Fruit fly (Drosophila melanogaster) whole organism, embryonic: Measurements from ENCODE around the gene MED15.

ENCODE experiments used
- Ada2b ChIP-seq: fragments of 200-800 bp; sonication (Bioruptor generic); IDR thresholded peaks from 2 replicates; pipeline ENCODE4 v1.3.6; 2022; ENCODE audit warnings: missing biosample characterization, missing genetic modification characterization
- CG10274 ChIP-seq: fragments of 200-800 bp; sonication (Bioruptor generic); optimal IDR thresholded peaks from 3 replicates; lab custom pipeline; 2017; ENCODE audit warnings: missing biosample characterization, mild to moderate bottlenecking, missing genetic modification characterization
- CG11560 ChIP-seq: fragments of 200-800 bp; sonication (Bioruptor generic); IDR thresholded peaks from 3 replicates; pipeline ENCODE4 v1.3.6; 2022; ENCODE audit warnings: missing biosample characterization, missing genetic modification characterization
- CG11696 ChIP-seq: fragments of 200-800 bp; sonication (Bioruptor generic); IDR thresholded peaks from 2 replicates; pipeline ENCODE4 v1.3.6; 2022; ENCODE audit warnings: missing biosample characterization, missing genetic modification characterization
- CG12769 ChIP-seq: fragments of 200-800 bp; sonication (Bioruptor generic); optimal IDR thresholded peaks from 2 replicates; lab custom pipeline; 2019; ENCODE audit warnings: missing biosample characterization, mild to moderate bottlenecking, missing genetic modification characterization, moderate library complexity
- CG13424 ChIP-seq: fragments of 200-800 bp; sonication (Bioruptor generic); optimal IDR thresholded peaks from 2 replicates; lab custom pipeline; 2019; ENCODE audit warnings: missing biosample characterization, mild to moderate bottlenecking, missing genetic modification characterization, moderate library complexity
- CG14441 ChIP-seq: fragments of 200-800 bp; sonication (Bioruptor generic); IDR thresholded peaks from 2 replicates; pipeline ENCODE4 v1.3.6; 2022; ENCODE audit warnings: missing biosample characterization, missing genetic modification characterization
- CG15269 ChIP-seq: fragments of 200-800 bp; sonication (Bioruptor generic); optimal IDR thresholded peaks from 2 replicates; lab custom pipeline; 2018; ENCODE audit warnings: missing biosample characterization, mild to moderate bottlenecking, missing genetic modification characterization, moderate library complexity
- CG16779 ChIP-seq: fragments of 200-800 bp; sonication (Bioruptor generic); IDR thresholded peaks from 2 replicates; pipeline ENCODE4 v1.3.6; 2022; ENCODE audit warnings: missing biosample characterization, missing genetic modification characterization
- CG17359 ChIP-seq: fragments of 200-800 bp; sonication (Bioruptor generic); optimal IDR thresholded peaks from 3 replicates; lab custom pipeline; 2018; ENCODE audit warnings: missing biosample characterization, mild to moderate bottlenecking, missing genetic modification characterization, moderate library complexity
- CG17385 ChIP-seq: fragments of 200-800 bp; sonication (Bioruptor generic); optimal IDR thresholded peaks from 3 replicates; lab custom pipeline; 2018; ENCODE audit warnings: missing biosample characterization, mild to moderate bottlenecking, missing genetic modification characterization
- CG17612 ChIP-seq: fragments of 200-800 bp; sonication (Bioruptor generic); IDR thresholded peaks from 2 replicates; pipeline ENCODE4 v1.3.6; 2022; ENCODE audit warnings: missing biosample characterization, missing genetic modification characterization
- CG1832 ChIP-seq: fragments of 200-800 bp; sonication (Bioruptor generic); optimal IDR thresholded peaks from 2 replicates; lab custom pipeline; 2017; ENCODE audit warnings: missing biosample characterization, mild to moderate bottlenecking, missing genetic modification characterization, inconsistent platforms
- CG18476 ChIP-seq: fragments of 200-800 bp; sonication (Bioruptor generic); optimal IDR thresholded peaks from 2 replicates; lab custom pipeline; 2016; ENCODE audit warnings: missing biosample characterization, mild to moderate bottlenecking, missing genetic modification characterization
- CG18599 ChIP-seq: fragments of 200-800 bp; sonication (Bioruptor generic); optimal IDR thresholded peaks from 3 replicates; lab custom pipeline; 2017; ENCODE audit warnings: missing biosample characterization, missing genetic modification characterization, mild to moderate bottlenecking, moderate library complexity, missing genetic modification reagents
- CG2202 ChIP-seq: fragments of 200-800 bp; sonication (Bioruptor generic); optimal IDR thresholded peaks from 2 replicates; lab custom pipeline; 2018; ENCODE audit warnings: missing biosample characterization, mild to moderate bottlenecking, missing genetic modification characterization
- CG2712 ChIP-seq: fragments of 200-800 bp; optimal IDR thresholded peaks from 3 replicates; lab custom pipeline; 2019; ENCODE audit warnings: missing biosample characterization, mild to moderate bottlenecking, missing genetic modification characterization, moderate library complexity
- CG31224 ChIP-seq: fragments of 200-800 bp; sonication (Bioruptor generic); IDR thresholded peaks from 2 replicates; pipeline ENCODE4 v1.3.6; 2022; ENCODE audit warnings: missing biosample characterization, missing genetic modification characterization
- CG4282 ChIP-seq: fragments of 200-800 bp; sonication (Bioruptor generic); optimal IDR thresholded peaks from 2 replicates; lab custom pipeline; 2016; ENCODE audit warnings: missing biosample characterization, missing genetic modification characterization
- CG4328 ChIP-seq: fragments of 200-800 bp; sonication (Bioruptor generic); optimal IDR thresholded peaks from 3 replicates; lab custom pipeline; 2017; ENCODE audit warnings: missing biosample characterization, missing genetic modification reagents, missing genetic modification characterization
- CG43689 ChIP-seq: fragments of 200-800 bp; sonication (Bioruptor generic); IDR thresholded peaks from 2 replicates; pipeline ENCODE4 v1.3.6; 2022; ENCODE audit warnings: missing biosample characterization, missing genetic modification characterization
- CG4424 ChIP-seq: fragments of 200-800 bp; sonication (Bioruptor generic); optimal IDR thresholded peaks from 3 replicates; lab custom pipeline; 2016; ENCODE audit warnings: missing biosample characterization, missing genetic modification characterization
- CG8765 ChIP-seq: fragments of 200-800 bp; sonication (Bioruptor generic); IDR thresholded peaks from 2 replicates; pipeline ENCODE4 v1.3.6; 2022; ENCODE audit warnings: missing biosample characterization, missing genetic modification characterization
- Dll ChIP-seq: fragments of 200-800 bp; sonication (Bioruptor generic); IDR thresholded peaks from 4 replicates; pipeline ENCODE4 v1.3.6; 2022; ENCODE audit warnings: missing biosample characterization, missing genetic modification characterization; ENCODE audit not compliant: partially characterized antibody
- Eip74EF ChIP-seq, 2 experiments: fragments of 200-800 bp in 1 of 2; fragments of >200 bp in 1 of 2; sonication (Bioruptor generic) in 1 of 2; optimal IDR thresholded peaks; 2 replicates each; lab custom pipeline; 2017 to 2019; ENCODE audit warnings: missing biosample characterization in 2 of 2, missing genetic modification characterization in 2 of 2, mild to moderate bottlenecking in 1 of 2, moderate library complexity in 1 of 2
- Gsc ChIP-seq: fragments of 200-800 bp; sonication (Bioruptor generic); IDR thresholded peaks from 2 replicates; pipeline ENCODE4 v1.3.6; 2022; ENCODE audit warnings: missing biosample characterization, missing genetic modification characterization
- MTF-1 ChIP-seq: fragments of 200-800 bp; sonication (Bioruptor generic); optimal IDR thresholded peaks from 2 replicates; lab custom pipeline; 2018; ENCODE audit warnings: missing biosample characterization, mild to moderate bottlenecking, missing genetic modification characterization, borderline replicate concordance
- Mad ChIP-seq: fragments of 200-800 bp; sonication (Bioruptor generic); optimal IDR thresholded peaks from 2 replicates; lab custom pipeline; 2016; ENCODE audit warnings: missing biosample characterization, missing genetic modification characterization
- Med ChIP-seq: fragments of 200-800 bp; sonication (Bioruptor generic); peaks from one replicate; lab custom pipeline; 2016; ENCODE audit warnings: missing biosample characterization, missing genetic modification characterization, mild to moderate bottlenecking, inconsistent platforms, moderate library complexity
- Poxn ChIP-seq: fragments of 200-800 bp; sonication (Bioruptor generic); IDR thresholded peaks from 2 replicates; pipeline ENCODE4 v1.3.6; 2022; ENCODE audit warnings: missing biosample characterization, missing genetic modification characterization
- Side ChIP-seq: fragments of 200-800 bp; sonication (Bioruptor generic); optimal IDR thresholded peaks from 2 replicates; lab custom pipeline; 2016; ENCODE audit warnings: missing biosample characterization, missing genetic modification characterization
- Six4 ChIP-seq: fragments of 200-800 bp; sonication (Bioruptor generic); optimal IDR thresholded peaks from 2 replicates; lab custom pipeline; 2016; ENCODE audit warnings: missing biosample characterization, missing genetic modification characterization
- Trl ChIP-seq, 3 experiments: fragments of >200 bp in 2 of 3; fragments of 200-800 bp in 1 of 3; sonication (Bioruptor generic) in 1 of 3; optimal IDR thresholded peaks; 2 replicates in 1 of 3; 3 replicates in 2 of 3; lab custom pipeline; 2016 to 2017; ENCODE audit warnings: missing biosample characterization in 1 of 3, missing genetic modification characterization in 1 of 3
- ash1 ChIP-seq: fragments of 200-800 bp; sonication (Bioruptor generic); optimal IDR thresholded peaks from 2 replicates; lab custom pipeline; 2018; ENCODE audit warnings: missing biosample characterization, mild to moderate bottlenecking, missing genetic modification characterization
- btn ChIP-seq: fragments of 200-800 bp; sonication (Bioruptor generic); optimal IDR thresholded peaks from 2 replicates; lab custom pipeline; 2016; ENCODE audit warnings: missing biosample characterization, missing genetic modification characterization
- crol ChIP-seq: fragments of 200-800 bp; sonication (Bioruptor generic); IDR thresholded peaks from 2 replicates; pipeline ENCODE4 v1.3.6; 2022; ENCODE audit warnings: missing biosample characterization, missing genetic modification characterization
- disco-r ChIP-seq: fragments of 200-800 bp; sonication (Bioruptor generic); optimal IDR thresholded peaks from 2 replicates; lab custom pipeline; 2016; ENCODE audit warnings: missing biosample characterization, missing genetic modification characterization
- emc ChIP-seq: fragments of 200-800 bp; sonication (Bioruptor generic); optimal IDR thresholded peaks from 2 replicates; lab custom pipeline; 2016; ENCODE audit warnings: missing biosample characterization, missing genetic modification characterization
- exex ChIP-seq: fragments of 200-800 bp; sonication (Bioruptor generic); optimal IDR thresholded peaks from 4 replicates; lab custom pipeline; 2018; ENCODE audit warnings: missing biosample characterization, mild to moderate bottlenecking, missing genetic modification characterization, moderate library complexity
- fru ChIP-seq: fragments of >200 bp; optimal IDR thresholded peaks from 2 replicates; lab custom pipeline; 2017
- gsb ChIP-seq: fragments of 200-800 bp; sonication (Bioruptor generic); IDR thresholded peaks from 2 replicates; pipeline ENCODE4 v1.3.6; 2022; ENCODE audit warnings: missing biosample characterization, missing genetic modification characterization
- insv ChIP-seq, 2 experiments: fragments of 200-800 bp; sonication (Bioruptor generic); optimal IDR thresholded peaks; 3 replicates each; lab custom pipeline; 2016 to 2018; ENCODE audit warnings: missing biosample characterization in 2 of 2, missing genetic modification characterization in 2 of 2
- kay ChIP-seq: fragments of 200-800 bp; sonication (Bioruptor generic); optimal IDR thresholded peaks from 2 replicates; lab custom pipeline; 2016; ENCODE audit warnings: missing biosample characterization, missing genetic modification characterization
- ken ChIP-seq: fragments of 200-800 bp; sonication (Bioruptor generic); IDR thresholded peaks from 3 replicates; pipeline ENCODE4 v1.3.6; 2022; ENCODE audit warnings: missing biosample characterization, missing genetic modification characterization
- lilli ChIP-seq: fragments of 200-800 bp; sonication (Bioruptor generic); optimal IDR thresholded peaks from 3 replicates; lab custom pipeline; 2016; ENCODE audit warnings: missing biosample characterization, missing genetic modification characterization
- mam ChIP-seq: fragments of 200-800 bp; sonication (Bioruptor generic); optimal IDR thresholded peaks from 3 replicates; lab custom pipeline; 2016; ENCODE audit warnings: missing biosample characterization, missing genetic modification characterization
- ranshi ChIP-seq: fragments of 200-800 bp; sonication (Bioruptor generic); IDR thresholded peaks from 2 replicates; pipeline ENCODE4 v1.3.6; 2022; ENCODE audit warnings: missing biosample characterization, missing genetic modification characterization
- scrt ChIP-seq: fragments of 200-800 bp; sonication (Bioruptor generic); optimal IDR thresholded peaks from 2 replicates; lab custom pipeline; 2018; ENCODE audit warnings: missing biosample characterization, mild to moderate bottlenecking, missing genetic modification characterization, moderate library complexity
- ssp ChIP-seq: fragments of 200-800 bp; sonication (Bioruptor generic); IDR thresholded peaks from 2 replicates; pipeline ENCODE4 v1.3.6; 2022; ENCODE audit warnings: missing biosample characterization, missing genetic modification characterization
- wek ChIP-seq: fragments of 200-800 bp; sonication (Bioruptor generic); optimal IDR thresholded peaks from 3 replicates; lab custom pipeline; 2018; ENCODE audit warnings: missing biosample characterization, mild to moderate bottlenecking, missing genetic modification characterization, moderate library complexity
- z ChIP-seq: fragments of 200-800 bp; sonication (Bioruptor generic); IDR thresholded peaks from 3 replicates; pipeline ENCODE4 v1.3.6; 2022; ENCODE audit warnings: missing biosample characterization, missing genetic modification characterization

Gene MED15

DNA sequence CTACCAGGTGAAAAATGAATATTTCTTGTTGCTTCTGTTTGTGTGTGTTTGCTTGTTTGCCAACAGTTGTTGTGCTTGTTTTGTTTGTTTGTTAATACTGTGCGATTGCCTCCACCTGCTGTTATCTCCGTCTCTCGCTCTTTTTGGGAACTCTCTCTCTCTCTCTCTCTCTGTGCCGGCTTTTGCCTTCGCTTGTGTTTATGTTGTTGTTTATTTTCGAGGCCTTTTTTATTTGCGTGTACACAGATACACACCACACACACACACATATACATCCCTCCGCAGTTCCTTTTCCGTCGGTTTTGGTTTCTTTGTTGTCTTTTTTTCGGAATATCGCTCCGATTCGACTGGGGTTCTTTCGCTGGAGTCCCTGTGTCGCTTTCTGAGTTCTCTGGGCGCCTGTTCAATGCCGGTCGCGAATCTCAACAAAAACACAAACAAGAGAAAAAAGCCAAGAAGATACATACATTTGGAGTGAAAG is 37.8 kb downstream of the MED15 start (continued):
- TF ChIP-seq Side: peak; percentile 64
- 0 out of 4 replicates have a peak, but pooled peaks have one; percentile 14 for TF ChIP-seq Dll (GFP tag; lab: Robert Waterston, UW)
- TF ChIP-seq Ada2b: no peak
- TF ChIP-seq CG17612: no peak
- TF ChIP-seq MTF-1 (GFP tag; lab: Kevin White, UChicago): peak; percentile 82
- TF ChIP-seq CG11560: no peak
- TF ChIP-seq Poxn (GFP tag; lab: Robert Waterston, UW): no peak
- TF ChIP-seq CG17359: peak; percentile 74
- TF ChIP-seq insv (GFP tag; optimal IDR thresholded peaks at IDR 0.05; lab: Kevin White, UChicago): peak in 1 of 2 experiments; percentile 45
- TF ChIP-seq CG14441: 0 out of 2 replicates have a peak, but pooled peaks have one; percentile 14
- peak; percentile 77 for TF ChIP-seq CG2712 (tag; lab: Kevin White, UChicago)
- TF ChIP-seq Eip74EF (GFP tag; optimal IDR thresholded peaks at IDR 0.05; lab: Kevin White, UChicago): no peak
- peak; percentile 51 for TF ChIP-seq CG17385 (GFP tag; lab: Kevin White, UChicago)
- TF ChIP-seq wek: peak; percentile 73
- TF ChIP-seq mam (GFP tag; lab: Kevin White, UChicago): no peak
- TF ChIP-seq gsb (GFP tag; lab: Robert Waterston, UW): no peak
- no peak for TF ChIP-seq CG43689 (GFP tag; lab: Robert Waterston, UW)
- no peak for TF ChIP-seq CG8765 (GFP tag; lab: Robert Waterston, UW)
- TF ChIP-seq Med (GFP tag; lab: Kevin White, UChicago): peak; percentile 93
- TF ChIP-seq scrt (GFP tag; lab: Kevin White, UChicago): peak; percentile 76
- peak; percentile 61 for TF ChIP-seq disco-r (GFP tag; lab: Kevin White, UChicago)
- peak; percentile 76 for TF ChIP-seq Six4 (GFP tag; lab: Kevin White, UChicago)
- TF ChIP-seq CG18476 (GFP tag; lab: Kevin White, UChicago): no peak
- TF ChIP-seq Gsc (GFP tag; lab: Robert Waterston, UW): no peak
- peak; percentile 53 for TF ChIP-seq CG4328 (GFP tag; lab: Kevin White, UChicago)
- TF ChIP-seq z (GFP tag; lab: Robert Waterston, UW): peak; percentile 68; the same call in 2 of the 3 replicates
- TF ChIP-seq fru (lab: Kevin White, UChicago): no peak
- TF ChIP-seq crol: peak; percentile 80
- peak; percentile 79 to 87 for TF ChIP-seq Trl (optimal IDR thresholded peaks at IDR 0.05; lab: Kevin White, UChicago)
- TF ChIP-seq Trl (GFP tag; optimal IDR thresholded peaks at IDR 0.05; lab: Kevin White, UChicago): peak; percentile 83
- TF ChIP-seq CG10274 (GFP tag; lab: Kevin White, UChicago): peak; percentile 29
- TF ChIP-seq CG18599 (GFP tag; lab: Kevin White, UChicago): peak; percentile 69
- TF ChIP-seq ken: no peak
- peak; percentile 52 for TF ChIP-seq CG4424 (GFP tag; lab: Kevin White, UChicago)
- no peak for TF ChIP-seq CG11696 (GFP tag; lab: Robert Waterston, UW)
- TF ChIP-seq Mad (GFP tag; lab: Kevin White, UChicago): no peak
- TF ChIP-seq ssp (GFP tag; lab: Robert Waterston, UW): no peak
- peak; percentile 98 for TF ChIP-seq CG31224 (GFP tag; lab: Robert Waterston, UW)
- TF ChIP-seq lilli (GFP tag; lab: Kevin White, UChicago): no peak
- TF ChIP-seq CG13424 (tag; lab: Kevin White, UChicago): peak; percentile 48
- peak; percentile 52 for TF ChIP-seq CG1832 (GFP tag; lab: Kevin White, UChicago)
- TF ChIP-seq kay (GFP tag; lab: Kevin White, UChicago): no peak
- TF ChIP-seq CG2202 (tag; lab: Kevin White, UChicago): peak; percentile 92
- TF ChIP-seq ash1 (GFP tag; lab: Kevin White, UChicago): no peak
- peak; percentile 66 for TF ChIP-seq btn
- no peak for TF ChIP-seq emc (GFP tag; lab: Kevin White, UChicago)
- no peak for TF ChIP-seq CG16779 (GFP tag; lab: Robert Waterston, UW)
- peak; percentile 50 for TF ChIP-seq CG4282 (GFP tag; lab: Kevin White, UChicago)
- TF ChIP-seq exex (tag; lab: Kevin White, UChicago): peak; percentile 24
- TF ChIP-seq CG12769 (tag; lab: Kevin White, UChicago): no peak
- no peak for TF ChIP-seq ranshi (GFP tag; lab: Robert Waterston, UW)
- peak; percentile 26 for TF ChIP-seq CG15269
